Fruit fly (Drosophila melanogaster): ENCODE measurements around the gene Sh3beta.

The Sh3beta gene

DNA sequence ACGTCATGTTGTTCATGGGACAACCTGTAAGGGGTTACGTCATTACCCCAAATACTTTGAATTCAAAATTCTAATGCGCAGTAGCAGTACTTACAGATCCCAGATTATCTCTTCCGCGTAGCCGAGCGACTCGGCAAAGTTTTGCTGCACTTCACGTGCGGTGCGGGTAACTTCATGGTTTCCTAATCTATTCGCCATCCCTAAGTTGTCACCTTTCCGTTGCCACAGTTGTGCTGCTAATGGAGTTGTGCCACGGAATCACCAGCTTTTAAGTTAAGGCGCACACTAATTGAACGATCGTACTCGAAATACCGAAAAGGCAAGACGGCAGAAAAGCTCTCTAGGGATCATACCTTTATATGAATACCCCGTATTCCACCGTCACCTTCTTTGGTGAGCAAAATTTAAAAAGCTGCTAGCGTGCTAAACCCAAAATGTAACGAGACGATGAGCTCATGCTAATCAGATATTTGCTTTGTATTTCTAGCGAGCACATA lies 9.2 kb downstream of the Sh3beta start, which contains the start of gene pst (continued):
- TF ChIP-seq CG12744 (GFP tag; optimal IDR thresholded peaks at IDR 0.05) (peak; percentile 2), Pdp1 (GFP tag; optimal IDR thresholded peaks at IDR 0.05) (no peak), bsh (GFP tag; optimal IDR thresholded peaks at IDR 0.05) (no peak), mirr (GFP tag; optimal IDR thresholded peaks at IDR 0.05) (peak; percentile 44), CG1529 (GFP tag; optimal IDR thresholded peaks at IDR 0.05) (no peak), CG6765 (GFP tag; optimal IDR thresholded peaks at IDR 0.05) (peak; percentile 23), CG10431 (GFP tag; optimal IDR thresholded peaks at IDR 0.05) (no peak), peb (GFP tag; IDR thresholded peaks at IDR 0.05) (no peak), vvl (GFP tag; IDR thresholded peaks at IDR 0.05) (no peak; the same call in 1 of the 2 replicates), HHEX (GFP tag; optimal IDR thresholded peaks at IDR 0.05) (no peak), sug (tag; optimal IDR thresholded peaks at IDR 0.05) (peak; percentile 34), NK7.1 (GFP tag; optimal IDR thresholded peaks at IDR 0.05) (no peak), B-H2 (GFP tag; optimal IDR thresholded peaks at IDR 0.05) (peak; percentile 46), slbo (GFP tag; IDR thresholded peaks at IDR 0.05) (no peak; the same call in 1 of the 2 replicates), prd (optimal IDR thresholded peaks at IDR 0.05) (no peak), prd (GFP tag; IDR thresholded peaks at IDR 0.05) (no peak), Hmr (GFP tag; optimal IDR thresholded peaks at IDR 0.05) (peak; percentile 60), CG15514 (GFP tag; optimal IDR thresholded peaks at IDR 0.05) (no peak), CG11560 (tag; IDR thresholded peaks at IDR 0.05) (no peak), CG7963 (GFP tag; IDR thresholded peaks at IDR 0.05; ENCODE audit: partially characterized antibody) (no peak), Ssrp (tag; optimal IDR thresholded peaks at IDR 0.05) (no peak), ap (GFP tag; IDR thresholded peaks at IDR 0.05) (no peak), CG16813 (GFP tag; IDR thresholded peaks at IDR 0.05; ENCODE audit: partially characterized antibody) (no peak), caup (GFP tag; optimal IDR thresholded peaks at IDR 0.05; ENCODE audit: severe bottlenecking) (no peak), CG34422 (GFP tag; IDR thresholded peaks at IDR 0.05) (no peak), cato (GFP tag; optimal IDR thresholded peaks at IDR 0.05; ENCODE audit: borderline replicate concordance) (no peak), knrl (GFP tag; IDR thresholded peaks at IDR 0.05; ENCODE audit: partially characterized antibody) (no peak), zfh2 (GFP tag; optimal IDR thresholded peaks at IDR 0.05) (no peak), gsb (GFP tag; IDR thresholded peaks at IDR 0.05) (no peak), Dad (GFP tag; optimal IDR thresholded peaks at IDR 0.05) (no peak), CG7357 (GFP tag; IDR thresholded peaks at IDR 0.05) (no peak), Gsc (GFP tag; IDR thresholded peaks at IDR 0.05) (no peak), shn (GFP tag; optimal IDR thresholded peaks at IDR 0.05) (no peak), CG11723 (GFP tag; optimal IDR thresholded peaks at IDR 0.05) (no peak), CG6791 (GFP tag; IDR thresholded peaks at IDR 0.05; ENCODE audit: partially characterized antibody) (no peak), stc (GFP tag; IDR thresholded peaks at IDR 0.05) (no peak), yki (optimal IDR thresholded peaks at IDR 0.05) (no peak), Chrac-16 (GFP tag; optimal IDR thresholded peaks at IDR 0.05) (no peak), Nf-YC (tag; optimal IDR thresholded peaks at IDR 0.05) (no peak), sob (GFP tag; IDR thresholded peaks at IDR 0.05) (peak; percentile 40; the same call in 1 of the 2 replicates), Oli (tag; optimal IDR thresholded peaks at IDR 0.05) (no peak), Xrp1 (GFP tag; IDR thresholded peaks at IDR 0.05) (no peak), ase (GFP tag; IDR thresholded peaks at IDR 0.05) (no peak), sim (GFP tag; IDR thresholded peaks at IDR 0.05) (no peak), tll (GFP tag; optimal IDR thresholded peaks at IDR 0.05) (no peak), CG11504 (tag; optimal IDR thresholded peaks at IDR 0.05) (no peak), CG10543 (GFP tag; optimal IDR thresholded peaks at IDR 0.05) (peak; percentile 59), org-1 (GFP tag; optimal IDR thresholded peaks at IDR 0.05) (no peak), Hr78 (GFP tag; optimal IDR thresholded peaks at IDR 0.05) (no peak), cg (GFP tag; optimal IDR thresholded peaks at IDR 0.05) (no peak), Mes4 (GFP tag; optimal IDR thresholded peaks at IDR 0.05) (no peak)
